Fruit fly (Drosophila melanogaster): Measurements from ENCODE around the gene CG9922.
A peak's percentile ranks its signal among the peaks of the same experiment; 100 is the strongest.

The CG9922 gene

dm6 chr3R:14026212-14026952 is 9.8 kb downstream of the CG9922 start (continued):
- TF ChIP-seq Stat92E (GFP tag; optimal IDR thresholded peaks at IDR 0.05) (peak in 1 of 3 experiments; percentile 65), CG8290 (GFP tag; optimal IDR thresholded peaks at IDR 0.05) (peak; percentile 21), CG8290 (tag; optimal IDR thresholded peaks at IDR 0.05) (peak; percentile 16 to 59), CG10462 (GFP tag; optimal IDR thresholded peaks at IDR 0.05) (no peak), CG2678 (tag; optimal IDR thresholded peaks at IDR 0.05) (peak; percentile 11), CG9797 (GFP tag; optimal IDR thresholded peaks at IDR 0.05) (no peak), CG34376 (GFP tag; optimal IDR thresholded peaks at IDR 0.05) (peak; percentile 64), aop (GFP tag; IDR thresholded peaks at IDR 0.05) (no peak), seq (GFP tag; IDR thresholded peaks at IDR 0.05) (peak; percentile 32; the same call in 1 of the 2 replicates)

- no peak for TF ChIP-seq CG13123 (GFP tag; optimal IDR thresholded peaks at IDR 0.05)
- peak; percentile 65 for TF ChIP-seq ATbp (GFP tag; optimal IDR thresholded peaks at IDR 0.05)
- TF ChIP-seq CG33213 (GFP tag; optimal IDR thresholded peaks at IDR 0.05): no peak
- peak; percentile 61 for TF ChIP-seq Jarid2 (GFP tag; optimal IDR thresholded peaks at IDR 0.05)
- no peak for TF ChIP-seq zfh1 (GFP tag; IDR thresholded peaks at IDR 0.05)
- TF ChIP-seq sob (GFP tag; IDR thresholded peaks at IDR 0.05): peak; percentile 29; the same call in 1 of the 2 replicates
- TF ChIP-seq dimm (GFP tag; IDR thresholded peaks at IDR 0.05): no peak
- TF ChIP-seq CG2678 (tag; optimal IDR thresholded peaks at IDR 0.05): no peak
- no peak for TF ChIP-seq fd64A (GFP tag; optimal IDR thresholded peaks at IDR 0.05)
- TF ChIP-seq CG14710 (tag; optimal IDR thresholded peaks at IDR 0.05): no peak
- TF ChIP-seq CG7745 (tag; optimal IDR thresholded peaks at IDR 0.05): no peak
- no peak for TF ChIP-seq Six4 (GFP tag; optimal IDR thresholded peaks at IDR 0.05)
- TF ChIP-seq br (optimal IDR thresholded peaks at IDR 0.05): no peak
- peak; percentile 6 for TF ChIP-seq exex (tag; optimal IDR thresholded peaks at IDR 0.05)
- peak; percentile 67 for TF ChIP-seq sens (GFP tag)
- no peak for TF ChIP-seq gem (tag; optimal IDR thresholded peaks at IDR 0.05)
- peak; percentile 57 for TF ChIP-seq sd (tag; optimal IDR thresholded peaks at IDR 0.05)
- TF ChIP-seq Doc3 (GFP tag; IDR thresholded peaks at IDR 0.05; ENCODE audit: partially characterized antibody): no peak
- no peak for TF ChIP-seq stc (GFP tag; IDR thresholded peaks at IDR 0.05)
- no peak for TF ChIP-seq stwl (tag; optimal IDR thresholded peaks at IDR 0.05)
- TF ChIP-seq HHEX (GFP tag; optimal IDR thresholded peaks at IDR 0.05): peak; percentile 17
- no peak for TF ChIP-seq pho (GFP tag; optimal IDR thresholded peaks at IDR 0.05)
- no peak for TF ChIP-seq CG10321 (GFP tag; IDR thresholded peaks at IDR 0.05)
- no peak for TF ChIP-seq CG17359 (tag; optimal IDR thresholded peaks at IDR 0.05)
- TF ChIP-seq CG32532 (GFP tag; IDR thresholded peaks at IDR 0.05): peak; percentile 9; the same call in 1 of the 2 replicates
- no peak for TF ChIP-seq CG7372 (GFP tag; IDR thresholded peaks at IDR 0.05)
- no peak for TF ChIP-seq fd96Cb (tag; optimal IDR thresholded peaks at IDR 0.05)
- no peak for TF ChIP-seq Xbp1 (GFP tag; optimal IDR thresholded peaks at IDR 0.05)
- TF ChIP-seq CG32772 (GFP tag; IDR thresholded peaks at IDR 0.05): no peak
- TF ChIP-seq CG15601 (tag; optimal IDR thresholded peaks at IDR 0.05): no peak
- TF ChIP-seq CG17568 (GFP tag; optimal IDR thresholded peaks at IDR 0.05): no peak
- TF ChIP-seq al (GFP tag; IDR thresholded peaks at IDR 0.05): no peak
- no peak for TF ChIP-seq pum (GFP tag; optimal IDR thresholded peaks at IDR 0.05)
- no peak for TF ChIP-seq TFAM (GFP tag; optimal IDR thresholded peaks at IDR 0.05)
- TF ChIP-seq chinmo (GFP tag; IDR thresholded peaks at IDR 0.05; ENCODE audit: partially characterized antibody): 0 out of 4 replicates have a peak, but pooled peaks have one; percentile 74
- peak in 1 of 2 experiments; percentile 69 for TF ChIP-seq bsh (GFP tag; optimal IDR thresholded peaks at IDR 0.05)
- no peak for TF ChIP-seq ssp (GFP tag; IDR thresholded peaks at IDR 0.05)
- TF ChIP-seq CG1233 (GFP tag; optimal IDR thresholded peaks at IDR 0.05): no peak
- no peak for TF ChIP-seq Ptx1 (GFP tag; IDR thresholded peaks at IDR 0.05)
- no peak for TF ChIP-seq inv (GFP tag; IDR thresholded peaks at IDR 0.05; ENCODE audit: partially characterized antibody)
Observed at dm6 chr3R:14025795-14026194, 10.4 kb downstream of the CG9922 start.
